Worm (Caenorhabditis elegans): ENCODE measurements around the gene srt-23.

ce11 chrIV:807027-807516, 50.6 kb downstream of the srt-23 start, which contains the start of gene Y55F3BL.6:
- TF ChIP-seq tbx-37 (GFP tag; conservative IDR thresholded peaks at IDR 0.05) (no peak), ceh-13 (GFP tag; optimal IDR thresholded peaks at IDR 0.05) (no peak), aly-1 (tag; optimal IDR thresholded peaks at IDR 0.05) (no peak), ets-7 (tag; optimal IDR thresholded peaks at IDR 0.05) (no peak), ama-1 (optimal IDR thresholded peaks at IDR 0.05) (no peak), hmg-4 (GFP tag; optimal IDR thresholded peaks at IDR 0.05) (no peak), scrt-1 (GFP tag; IDR thresholded peaks at IDR 0.05) (no peak), pes-1 (GFP tag; IDR thresholded peaks at IDR 0.05) (no peak), B0310.2 (tag; optimal IDR thresholded peaks at IDR 0.05) (no peak), flt-1 (GFP tag; IDR thresholded peaks at IDR 0.05) (no peak), F13C5.2 (tag; optimal IDR thresholded peaks at IDR 0.05) (no peak), hnd-1 (tag; optimal IDR thresholded peaks at IDR 0.05) (no peak), sea-1 (GFP tag; conservative IDR thresholded peaks at IDR 0.05) (no peak), ceh-36 (tag; optimal IDR thresholded peaks at IDR 0.05) (no peak)

All from whole organism, early embryonic.